Fruit fly (Drosophila melanogaster) whole organism, pupa: ENCODE measurements around the gene Pvf1.

Source experiments
- CG10348 ChIP-seq: fragments of 200-800 bp; sonication (Bioruptor generic); IDR thresholded peaks from 2 replicates; pipeline ENCODE4 v1.3.6; 2022; ENCODE audit warnings: missing biosample characterization, missing genetic modification characterization
- CG14655 ChIP-seq: fragments of 200-800 bp; sonication (Bioruptor generic); optimal IDR thresholded peaks from 3 replicates; lab custom pipeline; 2017; ENCODE audit warnings: mild to moderate bottlenecking, missing biosample characterization, missing genetic modification reagents, missing genetic modification characterization
- CG15710 ChIP-seq: fragments of 200-800 bp; sonication (Bioruptor generic); optimal IDR thresholded peaks from 2 replicates; lab custom pipeline; 2018; ENCODE audit warnings: missing biosample characterization, mild to moderate bottlenecking, missing genetic modification characterization, moderate library complexity
- CG34367 ChIP-seq: fragments of 200-800 bp; sonication (Bioruptor generic); optimal IDR thresholded peaks from 2 replicates; lab custom pipeline; 2018; ENCODE audit warnings: missing biosample characterization, mild to moderate bottlenecking, missing genetic modification characterization
- CG8159 ChIP-seq: fragments of 200-800 bp; sonication (Bioruptor generic); optimal IDR thresholded peaks from 3 replicates; lab custom pipeline; 2018; ENCODE audit warnings: missing biosample characterization, mild to moderate bottlenecking, missing genetic modification characterization, moderate library complexity
- CG8301 ChIP-seq: fragments of 200-800 bp; sonication (Bioruptor generic); optimal IDR thresholded peaks from 2 replicates; lab custom pipeline; 2018; ENCODE audit warnings: missing biosample characterization, mild to moderate bottlenecking, missing genetic modification characterization
- EcR ChIP-seq: fragments of 200-800 bp; sonication (Bioruptor generic); optimal IDR thresholded peaks from 3 replicates; lab custom pipeline; 2019; ENCODE audit warnings: missing biosample characterization, missing genetic modification characterization, mild to moderate bottlenecking, moderate library complexity, missing genetic modification reagents

dm6 chrX:18837046-18837445, 4.6 kb downstream of the Pvf1 start:
- TF ChIP-seq CG34367 (tag; lab: Kevin White, UChicago): no peak
- TF ChIP-seq EcR (GFP tag; lab: Kevin White, UChicago): no peak
- TF ChIP-seq CG10348 (GFP tag; lab: Robert Waterston, UW): no peak
- TF ChIP-seq CG15710 (tag; lab: Kevin White, UChicago): peak; percentile 42
- TF ChIP-seq CG14655 (GFP tag; lab: Kevin White, UChicago): no peak
- TF ChIP-seq CG8159 (tag; lab: Kevin White, UChicago): no peak
- TF ChIP-seq CG8301 (tag; lab: Kevin White, UChicago): no peak
